Fruit fly (Drosophila melanogaster) whole organism, pupa: ENCODE results near the gene gdl-ORF39.
A peak's percentile ranks its signal among the peaks of the same experiment; 100 is the strongest.

Source experiments
- CG10348 ChIP-seq: fragments of 200-800 bp; sonication (Bioruptor generic); IDR thresholded peaks from 2 replicates; pipeline ENCODE4 v1.3.6; 2022; ENCODE audit warnings: missing biosample characterization, missing genetic modification characterization
- CG12605 ChIP-seq: fragments of 200-800 bp; sonication (Bioruptor generic); IDR thresholded peaks from 2 replicates; pipeline ENCODE4 v1.3.6; 2022; ENCODE audit warnings: missing biosample characterization, missing genetic modification characterization
- CG13204 ChIP-seq: fragments of 200-800 bp; sonication (Bioruptor generic); optimal IDR thresholded peaks from 2 replicates; lab custom pipeline; 2018; ENCODE audit warnings: missing biosample characterization, mild to moderate bottlenecking, missing genetic modification characterization, moderate library complexity
- CG14655 ChIP-seq: fragments of 200-800 bp; sonication (Bioruptor generic); optimal IDR thresholded peaks from 3 replicates; lab custom pipeline; 2017; ENCODE audit warnings: mild to moderate bottlenecking, missing biosample characterization, missing genetic modification reagents, missing genetic modification characterization
- CG15710 ChIP-seq: fragments of 200-800 bp; sonication (Bioruptor generic); optimal IDR thresholded peaks from 2 replicates; lab custom pipeline; 2018; ENCODE audit warnings: missing biosample characterization, mild to moderate bottlenecking, missing genetic modification characterization, moderate library complexity
- CG17806 ChIP-seq: fragments of 200-800 bp; sonication (Bioruptor generic); optimal IDR thresholded peaks from 2 replicates; lab custom pipeline; 2018; ENCODE audit warnings: missing biosample characterization, mild to moderate bottlenecking, missing genetic modification characterization, moderate library complexity
- CG32121 ChIP-seq: fragments of 200-800 bp; sonication (Bioruptor generic); IDR thresholded peaks from 2 replicates; pipeline ENCODE4 v1.3.6; 2022; ENCODE audit warnings: missing biosample characterization, missing genetic modification characterization
- CG34367 ChIP-seq: fragments of 200-800 bp; sonication (Bioruptor generic); optimal IDR thresholded peaks from 2 replicates; lab custom pipeline; 2018; ENCODE audit warnings: missing biosample characterization, mild to moderate bottlenecking, missing genetic modification characterization
- CG4496 ChIP-seq: fragments of 200-800 bp; sonication (Bioruptor generic); IDR thresholded peaks from 3 replicates; pipeline ENCODE4 v1.3.6; 2022; ENCODE audit warnings: missing biosample characterization, missing genetic modification characterization
- CG8159 ChIP-seq: fragments of 200-800 bp; sonication (Bioruptor generic); optimal IDR thresholded peaks from 3 replicates; lab custom pipeline; 2018; ENCODE audit warnings: missing biosample characterization, mild to moderate bottlenecking, missing genetic modification characterization, moderate library complexity
- CG8301 ChIP-seq: fragments of 200-800 bp; sonication (Bioruptor generic); optimal IDR thresholded peaks from 2 replicates; lab custom pipeline; 2018; ENCODE audit warnings: missing biosample characterization, mild to moderate bottlenecking, missing genetic modification characterization
- CG9948 ChIP-seq: fragments of 200-800 bp; sonication (Bioruptor generic); optimal IDR thresholded peaks from 2 replicates; lab custom pipeline; 2018; ENCODE audit warnings: missing biosample characterization, mild to moderate bottlenecking, missing genetic modification characterization, moderate library complexity
- D1 ChIP-seq: fragments of 200-800 bp; sonication (Bioruptor generic); optimal IDR thresholded peaks from 2 replicates; lab custom pipeline; 2018; ENCODE audit warnings: missing biosample characterization, mild to moderate bottlenecking, missing genetic modification characterization, moderate library complexity
- EcR ChIP-seq: fragments of 200-800 bp; sonication (Bioruptor generic); optimal IDR thresholded peaks from 3 replicates; lab custom pipeline; 2019; ENCODE audit warnings: missing biosample characterization, missing genetic modification characterization, mild to moderate bottlenecking, moderate library complexity, missing genetic modification reagents
- Ets98B ChIP-seq: fragments of 200-800 bp; sonication (Bioruptor generic); IDR thresholded peaks from 2 replicates; pipeline ENCODE4 v1.3.6; 2022; ENCODE audit warnings: missing biosample characterization, missing genetic modification characterization
- Pif1A ChIP-seq: fragments of 200-800 bp; sonication (Bioruptor generic); optimal IDR thresholded peaks from 3 replicates; lab custom pipeline; 2016; ENCODE audit warnings: missing biosample characterization, missing genetic modification characterization
- Pif1B ChIP-seq: fragments of 200-800 bp; sonication (Bioruptor generic); optimal IDR thresholded peaks from 3 replicates; lab custom pipeline; 2016; ENCODE audit warnings: missing biosample characterization, missing genetic modification characterization
- Snoo ChIP-seq: fragments of 200-800 bp; sonication (Bioruptor generic); optimal IDR thresholded peaks from 3 replicates; lab custom pipeline; 2017; ENCODE audit warnings: missing biosample characterization, mild to moderate bottlenecking, missing genetic modification characterization, inconsistent platforms
- fd96Ca ChIP-seq: fragments of 200-800 bp; sonication (Bioruptor generic); IDR thresholded peaks from 3 replicates; pipeline ENCODE4 v1.3.6; 2022; ENCODE audit warnings: missing biosample characterization, missing genetic modification characterization
- gl ChIP-seq: fragments of 200-800 bp; sonication (Bioruptor generic); optimal IDR thresholded peaks from 2 replicates; lab custom pipeline; 2018; ENCODE audit warnings: missing biosample characterization, mild to moderate bottlenecking, missing genetic modification characterization
- rn ChIP-seq: fragments of 200-800 bp; sonication (Bioruptor generic); IDR thresholded peaks from 2 replicates; pipeline ENCODE4 v1.3.6; 2022; ENCODE audit warnings: missing biosample characterization, missing genetic modification characterization

The gdl-ORF39 gene

DNA sequence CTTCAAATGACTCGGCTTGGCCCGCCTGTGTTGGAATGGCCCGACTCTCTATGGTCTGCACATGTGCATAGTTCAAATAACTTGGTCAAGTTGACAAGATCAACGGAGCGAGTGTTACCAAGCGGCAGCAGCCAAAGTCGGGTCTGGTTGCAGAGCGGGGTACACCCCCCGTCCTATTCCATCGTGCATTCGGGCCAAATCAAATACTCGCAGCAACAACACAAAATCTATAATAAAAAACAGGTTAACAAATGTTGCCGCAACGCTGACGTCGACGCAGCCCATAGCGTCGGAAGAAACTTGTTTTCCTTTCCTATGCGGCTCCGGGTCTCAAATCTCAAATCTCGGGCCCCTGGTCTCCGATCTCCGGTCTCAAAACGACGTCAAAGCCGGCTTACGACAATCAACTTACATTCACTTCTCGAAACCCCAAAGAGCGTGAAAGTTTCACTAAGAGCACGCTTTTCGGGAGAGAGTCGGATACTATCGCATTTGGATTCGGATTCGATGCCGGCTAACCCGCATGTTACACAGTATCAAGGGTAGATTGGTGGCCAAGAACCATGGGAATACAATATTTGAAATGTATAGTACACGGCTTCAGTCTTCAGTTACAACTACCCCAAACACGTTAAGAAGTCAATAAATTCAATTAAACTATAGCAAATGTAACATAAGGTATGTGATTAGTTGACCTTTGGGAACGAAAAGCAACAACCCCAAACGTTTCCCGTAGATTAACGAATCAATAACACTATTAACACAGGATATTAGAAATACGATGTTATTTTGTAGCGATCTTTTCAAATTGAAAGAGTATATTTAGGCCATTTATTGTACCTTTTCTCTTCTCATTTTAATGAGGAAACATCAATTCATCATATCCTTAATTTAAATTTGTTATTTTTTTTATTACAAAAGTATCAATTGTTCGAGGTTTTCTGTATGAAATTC is 25.3 kb downstream of the gdl-ORF39 start:
- TF ChIP-seq CG13204 (GFP tag; lab: Kevin White, UChicago) = no peak
- TF ChIP-seq CG17806 (tag; lab: Kevin White, UChicago) = peak; percentile 59
- peak; percentile 50 for TF ChIP-seq CG34367 (tag; lab: Kevin White, UChicago)
- peak; percentile 48; the same call in 2 of the 3 replicates for TF ChIP-seq CG4496 (GFP tag; lab: Robert Waterston, UW)
- TF ChIP-seq rn (GFP tag; lab: Robert Waterston, UW) = no peak
- TF ChIP-seq Snoo (tag; lab: Kevin White, UChicago) = peak; percentile 81
- no peak for TF ChIP-seq D1 (tag; lab: Kevin White, UChicago)
- TF ChIP-seq CG15710 (tag; lab: Kevin White, UChicago) = peak; percentile 73
- 0 out of 2 replicates have a peak, but pooled peaks have one; percentile 10 for TF ChIP-seq CG32121 (GFP tag; lab: Robert Waterston, UW)
- no peak for TF ChIP-seq gl (tag; lab: Kevin White, UChicago)
- TF ChIP-seq CG8159 (tag; lab: Kevin White, UChicago) = peak; percentile 69
- peak; percentile 69 for TF ChIP-seq Pif1A (GFP tag; lab: Kevin White, UChicago)
- TF ChIP-seq CG9948 (tag; lab: Kevin White, UChicago) = peak; percentile 72
- 0 out of 2 replicates have a peak, but pooled peaks have one; percentile 9 for TF ChIP-seq CG12605 (GFP tag; lab: Robert Waterston, UW)
- TF ChIP-seq Pif1B (GFP tag; lab: Kevin White, UChicago) = peak; percentile 42
- no peak for TF ChIP-seq CG10348
- TF ChIP-seq Ets98B (GFP tag; lab: Robert Waterston, UW) = no peak
- TF ChIP-seq fd96Ca (GFP tag; lab: Robert Waterston, UW) = peak; percentile 18; the same call in 2 of the 3 replicates
- TF ChIP-seq CG14655 (GFP tag; lab: Kevin White, UChicago) = peak; percentile 83
- no peak for TF ChIP-seq EcR (GFP tag; lab: Kevin White, UChicago)
- TF ChIP-seq CG8301 (tag; lab: Kevin White, UChicago) = peak; percentile 72

DNA sequence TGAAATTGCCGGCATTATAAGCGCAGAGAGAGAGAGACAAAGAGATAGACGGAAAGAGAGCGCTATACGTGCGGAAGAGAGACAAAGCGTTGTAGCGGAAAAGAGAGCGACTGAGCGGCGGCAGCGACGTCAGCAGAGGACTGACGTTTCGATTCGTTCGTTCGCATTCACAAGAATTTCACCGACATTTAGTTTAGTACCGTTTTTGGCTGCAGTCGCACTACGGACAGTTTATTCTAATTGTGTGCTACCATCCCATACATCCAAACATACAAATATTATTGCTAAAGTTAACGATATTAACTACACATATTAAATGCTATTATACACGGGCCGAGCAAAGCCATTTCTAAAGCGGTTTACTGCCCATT is 26.0 kb downstream of the gdl-ORF39 start, which contains the start of gene CrebA:
Gene CrebA (plus strand): TSS at position 168 of the 371 bp plus-strand sequence.
- TF ChIP-seq CG4496 (GFP tag; lab: Robert Waterston, UW) = peak; percentile 56
- TF ChIP-seq CG32121 (GFP tag; lab: Robert Waterston, UW) = peak; percentile 11; the same call in 1 of the 2 replicates
- peak; percentile 88 for TF ChIP-seq CG12605 (GFP tag; lab: Robert Waterston, UW)
- peak; percentile 41; the same call in 1 of the 2 replicates for TF ChIP-seq Ets98B (GFP tag; lab: Robert Waterston, UW)
- no peak for TF ChIP-seq CG14655 (GFP tag; lab: Kevin White, UChicago)
- TF ChIP-seq, all 21 proteins: peak for 4

DNA sequence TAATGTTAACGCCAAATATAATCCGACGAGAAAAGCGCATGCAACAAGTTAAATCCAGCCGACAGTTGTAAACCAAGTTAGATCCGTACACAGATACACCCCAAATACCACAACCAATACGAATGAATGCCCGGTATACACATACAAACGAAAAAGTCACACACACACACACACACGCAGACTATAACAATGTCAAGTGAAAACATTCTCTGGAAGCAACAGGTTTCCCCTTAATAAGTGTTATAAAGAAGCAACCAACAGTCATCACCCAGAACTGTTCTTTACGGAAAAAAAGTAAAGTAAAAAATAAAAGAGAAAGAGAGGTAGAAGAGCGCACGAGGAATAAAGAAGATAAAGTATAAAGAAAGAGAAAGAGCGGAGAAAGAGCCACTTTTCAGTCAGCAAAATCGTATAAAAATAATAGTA is 26.6 kb downstream of the gdl-ORF39 start:
- TF ChIP-seq gl (tag; lab: Kevin White, UChicago) (no peak), CG12605 (GFP tag; lab: Robert Waterston, UW) (peak; percentile 76), CG10348 (no peak), CG32121 (GFP tag; lab: Robert Waterston, UW) (no peak), EcR (GFP tag; lab: Kevin White, UChicago) (peak; percentile 12), CG8159 (tag; lab: Kevin White, UChicago) (peak; percentile 13)

DNA sequence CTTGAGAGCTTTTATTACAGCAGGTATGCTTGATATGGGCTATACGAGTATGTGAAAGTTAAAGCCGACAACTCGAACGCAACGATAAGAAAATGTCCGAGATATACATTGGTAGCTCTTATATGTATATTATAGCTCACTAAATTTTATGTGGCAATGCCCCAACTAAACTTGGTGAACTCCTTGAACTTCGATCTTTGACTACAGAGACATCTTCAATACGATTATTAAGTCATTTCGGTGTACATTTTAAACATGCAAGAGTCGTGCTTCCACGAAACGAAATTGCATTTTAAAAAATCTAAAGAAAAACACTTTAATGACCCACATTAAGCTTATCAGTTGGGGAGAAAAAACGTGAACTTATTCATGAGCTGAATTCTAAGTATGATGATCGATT is 27.3 kb downstream of the gdl-ORF39 start:
- TF ChIP-seq Snoo (tag; lab: Kevin White, UChicago) (no peak), rn (GFP tag; lab: Robert Waterston, UW) (no peak), Ets98B (GFP tag; lab: Robert Waterston, UW) (no peak), fd96Ca (GFP tag; lab: Robert Waterston, UW) (no peak), CG14655 (GFP tag; lab: Kevin White, UChicago) (no peak), CG8301 (tag; lab: Kevin White, UChicago) (no peak), CG4496 (GFP tag; lab: Robert Waterston, UW) (no peak)
- TF ChIP-seq, all 21 proteins: peak for 0

DNA sequence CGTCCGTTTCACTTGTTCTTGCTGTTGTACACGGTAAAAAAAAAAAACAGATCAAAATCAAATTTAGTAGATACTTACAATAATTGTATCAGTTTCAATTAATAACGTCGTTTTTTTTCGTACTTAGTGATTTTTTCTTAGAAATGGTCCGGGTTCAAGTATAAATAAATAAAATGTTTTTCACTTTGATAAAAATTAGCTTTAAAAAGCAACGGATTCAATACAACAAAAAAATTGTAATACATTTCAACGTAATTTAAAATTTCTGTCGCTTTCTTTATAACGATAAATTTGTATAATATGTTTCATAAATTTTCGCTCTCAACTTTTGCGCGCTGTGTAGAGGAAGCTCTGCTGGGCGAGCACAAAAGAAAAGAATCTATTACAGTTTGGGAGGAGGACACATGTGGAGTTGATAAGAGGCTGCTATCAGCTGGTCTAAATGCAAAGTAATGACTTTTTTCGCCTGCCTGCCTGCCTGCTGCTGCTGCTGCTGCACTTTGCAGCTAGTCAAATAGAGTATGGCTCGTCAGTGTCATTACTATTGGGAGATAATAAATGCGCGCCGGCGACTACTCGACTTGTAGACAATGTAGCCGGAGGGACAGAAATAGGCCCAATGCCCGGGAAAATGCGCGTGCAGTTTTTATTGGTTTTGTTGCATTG is 28.8 kb downstream of the gdl-ORF39 start:
- peak; percentile 71 for TF ChIP-seq CG9948 (tag; lab: Kevin White, UChicago)
- no peak; the same call in 1 of the 2 replicates for TF ChIP-seq Ets98B (GFP tag; lab: Robert Waterston, UW)
- TF ChIP-seq CG13204 (GFP tag; lab: Kevin White, UChicago) = no peak
- peak; percentile 72 for TF ChIP-seq CG15710 (tag; lab: Kevin White, UChicago)
- TF ChIP-seq CG8159 (tag; lab: Kevin White, UChicago) = peak; percentile 80
- peak; percentile 58 for TF ChIP-seq CG34367 (tag; lab: Kevin White, UChicago)
- TF ChIP-seq fd96Ca (GFP tag; lab: Robert Waterston, UW) = no peak; the same call in 2 of the 3 replicates
- TF ChIP-seq CG17806 (tag; lab: Kevin White, UChicago) = peak; percentile 66
- no peak for TF ChIP-seq gl (tag; lab: Kevin White, UChicago)
- TF ChIP-seq Snoo (tag; lab: Kevin White, UChicago) = peak; percentile 18
- TF ChIP-seq CG10348 = no peak
- peak; percentile 56 for TF ChIP-seq Pif1B (GFP tag; lab: Kevin White, UChicago)
- TF ChIP-seq CG8301 (tag; lab: Kevin White, UChicago) = peak; percentile 73
- peak; percentile 37 for TF ChIP-seq EcR (GFP tag; lab: Kevin White, UChicago)
- peak; percentile 60 for TF ChIP-seq D1 (tag; lab: Kevin White, UChicago)
- peak; percentile 83 for TF ChIP-seq CG14655 (GFP tag; lab: Kevin White, UChicago)
- TF ChIP-seq CG32121 (GFP tag; lab: Robert Waterston, UW) = peak; percentile 75
- peak; percentile 73 for TF ChIP-seq Pif1A (GFP tag; lab: Kevin White, UChicago)
- peak; percentile 9; the same call in 1 of the 2 replicates for TF ChIP-seq CG12605 (GFP tag; lab: Robert Waterston, UW)
- TF ChIP-seq CG4496 (GFP tag; lab: Robert Waterston, UW) = no peak; the same call in 1 of the 3 replicates
- TF ChIP-seq rn (GFP tag; lab: Robert Waterston, UW) = no peak
- TF ChIP-seq, all 21 proteins: peak for 14
